Worm (Caenorhabditis elegans) whole organism, L1 larva: ENCODE data around the gene C03H5.5.

Experiments used
- C04F5.9 ChIP-seq: sonication (generic microtip); optimal IDR thresholded peaks from 2 replicates; lab custom pipeline; 2016; ENCODE audit warnings: missing genetic modification characterization, missing compliant biosample characterization
- aha-1 ChIP-seq: fragments of 150-350 bp; optimal IDR thresholded peaks from 2 replicates; lab custom pipeline; 2014; ENCODE audit warnings: missing biosample characterization, missing genetic modification characterization
- aly-2 ChIP-seq: fragments of 150-350 bp; optimal IDR thresholded peaks from 2 replicates; lab custom pipeline; 2014; ENCODE audit warnings: missing biosample characterization, missing genetic modification characterization
- blmp-1 ChIP-seq: fragments of 150-350 bp; optimal IDR thresholded peaks from 2 replicates; lab custom pipeline; 2014; ENCODE audit warnings: missing biosample characterization, missing genetic modification characterization
- ceh-63 ChIP-seq: fragments of 200-800 bp; sonication (Bioruptor generic); optimal IDR thresholded peaks from 2 replicates; lab custom pipeline; 2018; ENCODE audit warnings: mild to moderate bottlenecking, missing genetic modification characterization, missing compliant biosample characterization
- ceh-90 ChIP-seq: sonication (generic microtip); optimal IDR thresholded peaks from 2 replicates; lab custom pipeline; 2016; ENCODE audit warnings: missing genetic modification characterization, missing compliant biosample characterization
- dsc-1 ChIP-seq: sonication (generic microtip); optimal IDR thresholded peaks from 2 replicates; lab custom pipeline; 2016; ENCODE audit warnings: mild to moderate bottlenecking, missing genetic modification characterization, missing compliant biosample characterization
- egl-13 ChIP-seq: sonication (generic microtip); optimal IDR thresholded peaks from 2 replicates; lab custom pipeline; 2016; ENCODE audit warnings: missing genotype, missing genetic modification reagents, missing genetic modification characterization, missing compliant biosample characterization
- fkh-4 ChIP-seq: sonication (generic microtip); optimal IDR thresholded peaks from 2 replicates; lab custom pipeline; 2016; ENCODE audit warnings: missing compliant biosample characterization, missing genetic modification characterization, borderline replicate concordance
- fos-1 ChIP-seq: fragments of 150-350 bp; optimal IDR thresholded peaks from 2 replicates; lab custom pipeline; 2014; ENCODE audit warnings: missing biosample characterization, missing genetic modification characterization
- hlh-4 ChIP-seq: sonication (generic microtip); optimal IDR thresholded peaks from 2 replicates; lab custom pipeline; 2016; ENCODE audit warnings: mild to moderate bottlenecking, missing genetic modification characterization, missing compliant biosample characterization
- isw-1 ChIP-seq: fragments of 200-800 bp; sonication (Bioruptor generic); IDR thresholded peaks from 2 replicates; pipeline ENCODE4 v1.3.6; 2022; ENCODE audit warnings: missing genetic modification characterization, missing compliant biosample characterization
- lin-14 ChIP-seq: fragments of 200-800 bp; sonication (Bioruptor generic); optimal IDR thresholded peaks from 2 replicates; lab custom pipeline; 2018; ENCODE audit warnings: mild to moderate bottlenecking, missing genetic modification characterization, moderate library complexity, missing compliant biosample characterization
- lin-35 ChIP-seq, 2 experiments: fragments of 150-350 bp; optimal IDR thresholded peaks; 2 replicates each; lab custom pipeline; 2014; ENCODE audit warnings: missing biosample characterization in 2 of 2, missing genetic modification characterization in 2 of 2, missing genetic modification reagents in 2 of 2
- lsy-2 ChIP-seq, 2 experiments: fragments of 150-350 bp; optimal IDR thresholded peaks; 2 replicates each; lab custom pipeline; 2014; ENCODE audit warnings: missing biosample characterization in 2 of 2, missing genetic modification characterization in 2 of 2
- mab-9 ChIP-seq: fragments of 200-800 bp; sonication (Bioruptor generic); IDR thresholded peaks from 2 replicates; pipeline ENCODE4 v1.3.6; 2022; ENCODE audit warnings: missing genetic modification reagents, missing genetic modification characterization, missing compliant biosample characterization
- mef-2 ChIP-seq: fragments of 150-350 bp; optimal IDR thresholded peaks from 2 replicates; lab custom pipeline; 2014; ENCODE audit warnings: missing biosample characterization, missing genetic modification characterization
- nhr-20 ChIP-seq: sonication (generic microtip); optimal IDR thresholded peaks from 2 replicates; lab custom pipeline; 2016; ENCODE audit warnings: mild to moderate bottlenecking, missing genetic modification characterization, missing compliant biosample characterization
- nhr-77 ChIP-seq: fragments of 150-350 bp; optimal IDR thresholded peaks from 2 replicates; lab custom pipeline; 2014; ENCODE audit warnings: missing biosample characterization, missing genetic modification characterization
- nhr-85 ChIP-seq: sonication (generic microtip); peaks from one replicate; lab custom pipeline; 2016; ENCODE audit warnings: missing genetic modification characterization, inconsistent platforms, missing compliant biosample characterization
- pqm-1 ChIP-seq: sonication (generic microtip); optimal IDR thresholded peaks from 3 replicates; lab custom pipeline; 2017; ENCODE audit warnings: missing biosample characterization, missing genetic modification characterization
- rnt-1 ChIP-seq: sonication (generic microtip); optimal IDR thresholded peaks from 2 replicates; lab custom pipeline; 2016; ENCODE audit warnings: mild to moderate bottlenecking, missing genetic modification characterization, moderate library complexity, missing compliant biosample characterization
- skn-1 ChIP-seq: fragments of 150-350 bp; optimal IDR thresholded peaks from 2 replicates; lab custom pipeline; 2014; ENCODE audit warnings: missing biosample characterization, missing genetic modification characterization
- snu-23 ChIP-seq: sonication (generic microtip); optimal IDR thresholded peaks from 2 replicates; lab custom pipeline; 2016; ENCODE audit warnings: missing genetic modification characterization, missing compliant biosample characterization
- sptf-1 ChIP-seq: fragments of 150-350 bp; optimal IDR thresholded peaks from 2 replicates; lab custom pipeline; 2014; ENCODE audit warnings: missing biosample characterization, missing genetic modification characterization
- sup-37 ChIP-seq: fragments of 200-800 bp; sonication (Bioruptor generic); optimal IDR thresholded peaks from 2 replicates; lab custom pipeline; 2018; ENCODE audit warnings: mild to moderate bottlenecking, missing genetic modification characterization, missing compliant biosample characterization
- tlp-1 ChIP-seq: fragments of 150-350 bp; optimal IDR thresholded peaks from 2 replicates; lab custom pipeline; 2014; ENCODE audit warnings: missing biosample characterization, missing genetic modification characterization
- unc-86 ChIP-seq: sonication (generic microtip); optimal IDR thresholded peaks from 2 replicates; lab custom pipeline; 2016; ENCODE audit warnings: missing genetic modification characterization, missing compliant biosample characterization
- unc-98 ChIP-seq: fragments of 200-800 bp; sonication (Bioruptor generic); IDR thresholded peaks from 2 replicates; pipeline ENCODE4 v1.3.6; 2022; ENCODE audit warnings: missing genetic modification characterization, missing compliant biosample characterization
- vab-15 ChIP-seq: sonication (generic microtip); optimal IDR thresholded peaks from 2 replicates; lab custom pipeline; 2017; ENCODE audit warnings: missing genotype, mild to moderate bottlenecking, missing genetic modification characterization, missing compliant biosample characterization
- xbp-1 ChIP-seq: sonication (generic microtip); optimal IDR thresholded peaks from 2 replicates; lab custom pipeline; 2016; ENCODE audit warnings: missing genetic modification characterization, missing compliant biosample characterization
- zag-1 ChIP-seq: fragments of 150-350 bp; optimal IDR thresholded peaks from 2 replicates; lab custom pipeline; 2014; ENCODE audit warnings: missing biosample characterization, missing genetic modification characterization
- ztf-4 ChIP-seq: fragments of 150-350 bp; optimal IDR thresholded peaks from 2 replicates; lab custom pipeline; 2014; ENCODE audit warnings: missing biosample characterization, missing genetic modification characterization

Gene C03H5.5

DNA sequence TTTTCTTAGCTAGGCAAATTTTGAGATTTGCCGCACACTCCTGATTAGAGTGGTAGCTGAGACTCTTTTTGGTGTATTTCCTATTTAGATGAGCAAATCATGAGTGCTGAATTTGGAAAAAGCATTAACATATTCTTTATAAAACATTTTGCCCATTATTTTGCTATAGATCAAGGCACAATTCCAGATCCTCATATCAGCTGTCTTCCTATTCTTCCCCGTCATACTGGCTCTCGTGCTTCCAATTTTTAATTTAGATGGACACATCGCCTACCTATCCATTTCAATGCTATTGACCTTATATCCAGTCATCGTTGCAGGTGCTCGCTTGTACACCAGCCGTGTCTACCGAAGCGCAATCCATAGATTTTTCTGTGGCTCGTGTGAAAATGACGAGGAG lies 5.2 kb downstream of the C03H5.5 start, which contains the start of gene C03H5.7:
C03H5.7 (plus strand) TSS at position 301 of the 400 bp plus-strand sequence.
- TF ChIP-seq nhr-20 (no peak), tlp-1 (tag; lab: Kevin White, UChicago) (no peak), hlh-4 (tag; lab: Kevin White, UChicago) (no peak), C04F5.9 (tag; lab: Kevin White, UChicago) (no peak), ceh-63 (GFP tag; lab: Kevin White, UChicago) (no peak), fkh-4 (tag; lab: Kevin White, UChicago) (no peak), unc-98 (GFP tag; lab: Robert Waterston, UW) (no peak), mef-2 (tag; lab: Kevin White, UChicago) (no peak), skn-1 (tag; lab: Kevin White, UChicago) (no peak), unc-86 (no peak), lin-14 (GFP tag; lab: Kevin White, UChicago) (no peak), rnt-1 (no peak), pqm-1 (tag; lab: Kevin White, UChicago) (no peak), snu-23 (GFP tag; lab: Kevin White, UChicago) (no peak), sptf-1 (tag; lab: Kevin White, UChicago) (no peak), ztf-4 (tag; lab: Kevin White, UChicago) (no peak), sup-37 (GFP tag; lab: Kevin White, UChicago) (no peak), zag-1 (no peak), aha-1 (tag; lab: Kevin White, UChicago) (no peak)
- TF ChIP-seq, all 84 proteins: peak for 0

DNA sequence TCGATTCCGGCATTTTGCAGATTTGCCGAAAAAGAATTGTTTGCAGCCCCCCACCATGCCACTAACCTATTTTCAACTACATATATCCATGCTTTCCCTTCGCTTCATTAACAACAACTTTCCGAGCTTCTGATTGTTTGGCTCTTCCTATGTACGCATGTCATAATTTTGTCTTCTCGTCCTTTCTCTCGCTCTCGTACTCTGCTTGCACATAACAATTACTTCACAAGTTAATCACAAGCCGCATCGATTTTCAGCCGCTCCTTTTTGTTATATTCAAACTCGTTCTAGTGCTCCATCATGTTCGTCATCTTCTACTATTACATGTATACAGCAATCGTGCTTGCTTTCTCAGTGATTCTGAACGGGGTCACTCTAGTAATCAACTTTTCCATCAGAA lies 6.8 kb downstream of the C03H5.5 start, which contains the start of gene C03H5.9:
C03H5.9 (plus strand) TSS at position 301 of the 400 bp plus-strand sequence.
- TF ChIP-seq lin-14 (GFP tag; lab: Kevin White, UChicago) (no peak), aly-2 (tag; lab: Kevin White, UChicago) (no peak), ceh-90 (tag; lab: Kevin White, UChicago) (no peak), nhr-85 (tag; lab: Kevin White, UChicago) (peak; percentile 39), egl-13 (tag; lab: Kevin White, UChicago) (no peak)

ce11 chrII:374950-375349 lies 10.2 kb downstream of the C03H5.5 start, which contains the start of gene C03H5.4:
C03H5.4 (plus strand) TSS chrII:375250.
- no peak for TF ChIP-seq lsy-2 (tag; optimal IDR thresholded peaks at IDR 0.05; lab: Kevin White, UChicago)
- no peak for TF ChIP-seq sptf-1 (tag; lab: Kevin White, UChicago)

DNA sequence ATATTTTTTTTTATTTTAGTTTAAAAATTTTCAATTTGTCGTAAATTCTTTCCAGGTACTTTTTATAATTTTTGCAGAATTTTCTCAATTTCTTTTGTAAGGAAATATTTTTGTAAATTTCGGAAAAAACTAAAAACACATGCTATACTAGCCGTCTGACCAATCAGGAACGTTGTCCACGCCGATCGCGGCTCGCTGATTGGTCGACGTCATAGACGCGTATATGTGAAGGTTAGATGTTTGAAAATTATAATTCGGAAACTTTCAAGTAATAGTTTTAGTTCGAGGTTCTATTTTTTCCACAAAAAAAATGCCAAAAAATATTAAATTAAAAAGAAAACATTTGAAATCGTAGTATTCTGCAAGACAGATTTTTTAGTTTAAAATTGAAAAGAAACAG lies 12.9 kb downstream of the C03H5.5 start:
- TF ChIP-seq xbp-1 (tag; lab: Kevin White, UChicago) (peak; percentile 67), aly-2 (tag; lab: Kevin White, UChicago) (no peak), dsc-1 (tag; lab: Kevin White, UChicago) (no peak)

DNA sequence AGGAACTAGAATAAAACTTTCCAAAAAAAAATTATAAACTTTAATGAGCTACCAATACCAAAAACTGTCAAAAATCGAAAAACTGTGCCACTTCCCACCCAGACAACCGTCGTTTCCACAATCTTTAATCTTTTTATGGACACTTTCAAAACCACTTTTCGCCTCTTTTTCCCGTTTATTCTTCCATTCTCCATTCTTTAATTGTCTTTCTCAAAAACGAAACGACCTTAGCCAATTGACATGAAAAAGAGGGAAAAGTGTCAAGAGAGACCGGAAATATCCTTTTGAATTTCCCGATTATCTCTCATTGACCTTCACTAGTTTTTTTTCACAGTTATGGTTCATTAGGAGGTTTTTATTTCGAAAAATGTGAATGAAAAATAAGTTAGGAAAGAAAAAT lies 13.6 kb downstream of the C03H5.5 start:
- TF ChIP-seq lin-35 (GFP tag; optimal IDR thresholded peaks at IDR 0.05; lab: Kevin White, UChicago) (no peak), nhr-85 (tag; lab: Kevin White, UChicago) (peak; percentile 69), blmp-1 (peak; percentile 78)
- TF ChIP-seq, all 84 proteins: peak for 2

- TF ChIP-seq unc-86 (no peak), isw-1 (GFP tag; lab: Robert Waterston, UW) (no peak)
- TF ChIP-seq, all 84 proteins: peak for 0
Observed at ce11 chrII:370394-370793, 14.8 kb downstream of the C03H5.5 start.

ce11 chrII:367455-367854 lies 17.7 kb downstream of the C03H5.5 start, which contains the start of gene ptr-3:
ptr-3 (minus strand) TSS chrII:367555.
- no peak for TF ChIP-seq fos-1 (tag; lab: Kevin White, UChicago)
- TF ChIP-seq unc-98 (GFP tag; lab: Robert Waterston, UW) = no peak
- no peak for TF ChIP-seq nhr-77 (tag; lab: Kevin White, UChicago)
- no peak for TF ChIP-seq mab-9 (GFP tag; lab: Robert Waterston, UW)
- no peak for TF ChIP-seq vab-15 (tag; lab: Kevin White, UChicago)
- TF ChIP-seq isw-1 (GFP tag; lab: Robert Waterston, UW) = no peak
